Worm (Caenorhabditis elegans): Measurements from ENCODE around the gene C27D9.1.

DNA sequence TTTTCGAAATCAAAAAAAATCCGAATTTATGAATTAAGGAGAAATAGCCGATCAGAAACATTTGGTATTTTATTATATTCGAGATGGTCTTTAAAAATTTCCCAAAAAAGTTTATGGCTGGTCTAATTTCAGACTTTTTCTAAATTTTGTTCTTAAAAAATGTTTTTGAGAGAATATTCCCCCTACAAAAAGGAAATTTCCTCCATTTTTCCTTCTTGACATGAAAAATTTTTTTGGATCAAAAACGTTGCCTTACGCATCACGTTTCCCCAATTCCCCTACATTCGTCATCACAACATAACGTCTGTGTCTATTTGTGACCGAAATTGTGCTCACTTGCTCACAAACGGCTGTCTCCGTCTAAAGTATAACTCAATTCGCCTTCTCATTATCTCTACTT lies 40.1 kb downstream of the C27D9.1 start:
- TF ChIP-seq snpc-4 (tag; optimal IDR thresholded peaks at IDR 0.05), result no peak
- TF ChIP-seq ceh-39 (tag; optimal IDR thresholded peaks at IDR 0.05), result no peak
- no peak for TF ChIP-seq mep-1 (tag; optimal IDR thresholded peaks at IDR 0.05)
- TF ChIP-seq elt-3 (tag; optimal IDR thresholded peaks at IDR 0.05), result no peak
- no peak for TF ChIP-seq zip-8 (tag; optimal IDR thresholded peaks at IDR 0.05)
- TF ChIP-seq lin-13 (tag; optimal IDR thresholded peaks at IDR 0.05), result no peak
- no peak for TF ChIP-seq unc-62 (GFP tag; optimal IDR thresholded peaks at IDR 0.05)
- no peak for TF ChIP-seq nhr-2 (tag; optimal IDR thresholded peaks at IDR 0.05)
- no peak for TF ChIP-seq nhr-237 (tag; optimal IDR thresholded peaks at IDR 0.05)
- TF ChIP-seq cnd-1 (tag; optimal IDR thresholded peaks at IDR 0.05), result no peak
- no peak for TF ChIP-seq pha-4 (tag; optimal IDR thresholded peaks at IDR 0.05)
- no peak for TF ChIP-seq nhr-76 (tag; optimal IDR thresholded peaks at IDR 0.05)
- TF ChIP-seq bed-3 (GFP tag; optimal IDR thresholded peaks at IDR 0.05), result no peak
- TF ChIP-seq elt-1 (tag; optimal IDR thresholded peaks at IDR 0.05; ENCODE audit: borderline replicate concordance, insufficient read depth), result no peak
